Worm (Caenorhabditis elegans): ENCODE results near the gene tceb-3.

The tceb-3 gene

ce11 chrII:10924669-10925068 lies 22.5 kb downstream of the tceb-3 start (continued):
- TF ChIP-seq mab-9 (GFP tag; IDR thresholded peaks at IDR 0.05) (no peak), nhr-19 (GFP tag; conservative IDR thresholded peaks at IDR 0.05) (0 out of 2 replicates have a peak, but pooled peaks have one; percentile 11), ztf-4 (tag; optimal IDR thresholded peaks at IDR 0.05) (no peak), xbp-1 (tag; optimal IDR thresholded peaks at IDR 0.05) (no peak), egl-27 (tag; optimal IDR thresholded peaks at IDR 0.05) (no peak), ceh-88 (GFP tag; IDR thresholded peaks at IDR 0.05) (no peak), unc-86 (tag; optimal IDR thresholded peaks at IDR 0.05) (no peak), lsy-2 (tag; optimal IDR thresholded peaks at IDR 0.05) (no peak), sox-4 (tag; optimal IDR thresholded peaks at IDR 0.05) (no peak), dsc-1 (tag; optimal IDR thresholded peaks at IDR 0.05) (no peak), nhr-20 (tag; optimal IDR thresholded peaks at IDR 0.05) (peak; percentile 45), ceh-8 (GFP tag; optimal IDR thresholded peaks at IDR 0.05) (no peak), pax-3 (tag; optimal IDR thresholded peaks at IDR 0.05) (no peak), nhr-76 (tag; optimal IDR thresholded peaks at IDR 0.05) (no peak), isw-1 (GFP tag; IDR thresholded peaks at IDR 0.05) (no peak), efl-3 (GFP tag; optimal IDR thresholded peaks at IDR 0.05) (no peak), blmp-1 (tag; optimal IDR thresholded peaks at IDR 0.05) (peak; percentile 8), fkh-10 (GFP tag; optimal IDR thresholded peaks at IDR 0.05) (no peak), zip-4 (GFP tag; optimal IDR thresholded peaks at IDR 0.05) (no peak), ces-1 (GFP tag; optimal IDR thresholded peaks at IDR 0.05) (no peak), mdl-1 (tag; optimal IDR thresholded peaks at IDR 0.05) (no peak), sptf-1 (tag; optimal IDR thresholded peaks at IDR 0.05) (no peak), mep-1 (tag; optimal IDR thresholded peaks at IDR 0.05) (no peak), pqm-1 (tag; optimal IDR thresholded peaks at IDR 0.05) (no peak), swsn-7 (tag; optimal IDR thresholded peaks at IDR 0.05) (no peak), dpl-1 (GFP tag; optimal IDR thresholded peaks at IDR 0.05) (no peak), ceh-82 (tag; optimal IDR thresholded peaks at IDR 0.05) (no peak), ets-5 (GFP tag; IDR thresholded peaks at IDR 0.05) (no peak), fkh-4 (tag; optimal IDR thresholded peaks at IDR 0.05; ENCODE audit: borderline replicate concordance) (no peak), tlp-1 (tag; optimal IDR thresholded peaks at IDR 0.05) (no peak), pag-3 (tag; optimal IDR thresholded peaks at IDR 0.05; ENCODE audit: borderline replicate concordance, insufficient read depth) (no peak), unc-30 (tag; optimal IDR thresholded peaks at IDR 0.05) (no peak), nhr-237 (tag; optimal IDR thresholded peaks at IDR 0.05) (no peak), nhr-84 (tag; optimal IDR thresholded peaks at IDR 0.05) (no peak), ceh-63 (GFP tag; optimal IDR thresholded peaks at IDR 0.05) (no peak), efl-1 (optimal IDR thresholded peaks at IDR 0.05) (no peak), efl-1 (GFP tag; optimal IDR thresholded peaks at IDR 0.05 in 1 of 2) (no peak), lir-3 (tag; optimal IDR thresholded peaks at IDR 0.05; ENCODE audit: poor library complexity) (no peak), unc-130 (tag; optimal IDR thresholded peaks at IDR 0.05) (no peak), lin-14 (GFP tag; optimal IDR thresholded peaks at IDR 0.05) (peak; percentile 39), snu-23 (GFP tag; optimal IDR thresholded peaks at IDR 0.05) (peak; percentile 8), hlh-4 (tag; optimal IDR thresholded peaks at IDR 0.05) (no peak)

ce11 chrII:10923948-10924347 lies 23.3 kb downstream of the tceb-3 start, which contains the start of gene Y19D2B.2:
Gene Y19D2B.2 (plus strand): TSS chrII:10924248.
- TF ChIP-seq ztf-4 (tag; optimal IDR thresholded peaks at IDR 0.05) (no peak), irx-1 (tag; optimal IDR thresholded peaks at IDR 0.05) (no peak), rnt-1 (tag; optimal IDR thresholded peaks at IDR 0.05) (no peak), sup-37 (GFP tag; optimal IDR thresholded peaks at IDR 0.05) (no peak), ces-1 (GFP tag; optimal IDR thresholded peaks at IDR 0.05) (no peak), mef-2 (tag; optimal IDR thresholded peaks at IDR 0.05) (no peak), dsc-1 (tag; optimal IDR thresholded peaks at IDR 0.05) (no peak), ets-5 (GFP tag; IDR thresholded peaks at IDR 0.05) (no peak), nhr-71 (tag; optimal IDR thresholded peaks at IDR 0.05) (no peak), egl-13 (tag; optimal IDR thresholded peaks at IDR 0.05) (no peak), nhr-28 (tag; optimal IDR thresholded peaks at IDR 0.05) (no peak), unc-62 (GFP tag; optimal IDR thresholded peaks at IDR 0.05) (no peak), ceh-63 (GFP tag; optimal IDR thresholded peaks at IDR 0.05) (no peak), isw-1 (GFP tag; IDR thresholded peaks at IDR 0.05) (no peak), fkh-10 (GFP tag; optimal IDR thresholded peaks at IDR 0.05) (no peak), swsn-7 (tag; optimal IDR thresholded peaks at IDR 0.05) (no peak), tbx-2 (tag; optimal IDR thresholded peaks at IDR 0.05) (no peak), jun-1 (tag; optimal IDR thresholded peaks at IDR 0.05) (no peak), C34B4.2 (tag; optimal IDR thresholded peaks at IDR 0.05) (no peak)
